Fruit fly (Drosophila melanogaster): ENCODE measurements around the gene eIF2beta.
A peak's percentile ranks its signal among the peaks of the same experiment; 100 is the strongest.

Gene eIF2beta

DNA sequence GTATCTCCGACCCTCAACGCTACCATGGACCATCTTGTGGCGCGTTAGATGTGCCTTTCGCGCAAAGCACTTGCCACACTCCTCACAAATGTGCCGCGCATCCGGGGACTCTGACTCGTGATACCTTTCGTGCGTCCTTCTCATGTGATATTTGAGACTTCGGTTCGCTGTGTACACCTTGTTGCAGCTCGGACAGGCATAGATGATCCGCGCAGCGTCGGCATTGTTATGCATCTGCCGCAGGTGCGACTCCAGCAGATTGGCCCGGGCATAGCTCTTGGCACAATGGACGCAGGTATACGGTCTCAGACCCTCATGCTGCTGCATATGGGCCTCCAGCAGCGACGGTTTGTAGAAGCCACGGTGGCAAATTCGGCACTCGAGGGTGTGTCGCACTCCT is 20.5 kb downstream of the eIF2beta start (continued):
- TF ChIP-seq Eip74EF (GFP tag; optimal IDR thresholded peaks at IDR 0.05) (no peak), CG16815 (GFP tag; optimal IDR thresholded peaks at IDR 0.05) (no peak), CG10274 (GFP tag; optimal IDR thresholded peaks at IDR 0.05) (no peak), D (optimal IDR thresholded peaks at IDR 0.05) (peak; percentile 60), D (GFP tag; optimal IDR thresholded peaks at IDR 0.05) (no peak), chif (GFP tag; optimal IDR thresholded peaks at IDR 0.05) (no peak), Nf-YB (GFP tag; optimal IDR thresholded peaks at IDR 0.05) (no peak), Doc2 (GFP tag; IDR thresholded peaks at IDR 0.05) (no peak), Asciz (GFP tag; optimal IDR thresholded peaks at IDR 0.05) (no peak), CTCF (GFP tag; optimal IDR thresholded peaks at IDR 0.05) (no peak), Hmx (GFP tag; optimal IDR thresholded peaks at IDR 0.05) (no peak), NFAT (GFP tag; IDR thresholded peaks at IDR 0.05) (no peak), Dip2 (GFP tag; IDR thresholded peaks at IDR 0.05) (no peak), CG14441 (GFP tag; IDR thresholded peaks at IDR 0.05) (no peak), nau (GFP tag; optimal IDR thresholded peaks at IDR 0.05) (no peak), Med (GFP tag) (peak; percentile 39), CG15479 (GFP tag; optimal IDR thresholded peaks at IDR 0.05) (peak; percentile 35), CG16813 (GFP tag; IDR thresholded peaks at IDR 0.05; ENCODE audit: partially characterized antibody) (0 out of 3 replicates have a peak, but pooled peaks have one; percentile 10), MESR4 (GFP tag; optimal IDR thresholded peaks at IDR 0.05) (peak; percentile 11), gfzf (GFP tag; optimal IDR thresholded peaks at IDR 0.05) (no peak), CG13287 (GFP tag; IDR thresholded peaks at IDR 0.05; ENCODE audit: partially characterized antibody) (no peak), CG13424 (tag; optimal IDR thresholded peaks at IDR 0.05) (no peak), CG3726 (GFP tag; IDR thresholded peaks at IDR 0.05) (0 out of 3 replicates have a peak, but pooled peaks have one; percentile 20), Scr (GFP tag; IDR thresholded peaks at IDR 0.05; ENCODE audit: partially characterized antibody) (no peak), vnd (GFP tag; IDR thresholded peaks at IDR 0.05; ENCODE audit: partially characterized antibody) (no peak), CG10565 (GFP tag; optimal IDR thresholded peaks at IDR 0.05) (no peak), lmd (GFP tag; IDR thresholded peaks at IDR 0.05) (0 out of 2 replicates have a peak, but pooled peaks have one; percentile 14), bab2 (GFP tag; optimal IDR thresholded peaks at IDR 0.05) (no peak), CG5245 (GFP tag; optimal IDR thresholded peaks at IDR 0.05) (no peak), CG4282 (GFP tag; optimal IDR thresholded peaks at IDR 0.05) (no peak), CG10431 (GFP tag; optimal IDR thresholded peaks at IDR 0.05) (no peak), CG12391 (tag; optimal IDR thresholded peaks at IDR 0.05) (no peak), twi (tag; optimal IDR thresholded peaks at IDR 0.05) (peak; percentile 68), CG3065 (GFP tag; optimal IDR thresholded peaks at IDR 0.05) (no peak), CG4854 (GFP tag; optimal IDR thresholded peaks at IDR 0.05) (no peak), Kr (GFP tag; optimal IDR thresholded peaks at IDR 0.05) (no peak), CG17186 (GFP tag; optimal IDR thresholded peaks at IDR 0.05) (no peak), CG10959 (GFP tag; IDR thresholded peaks at IDR 0.05) (no peak), CG4707 (GFP tag; optimal IDR thresholded peaks at IDR 0.05) (no peak), ci (GFP tag; IDR thresholded peaks at IDR 0.05) (no peak), Sry-δ (GFP tag; optimal IDR thresholded peaks at IDR 0.05) (no peak), tio (GFP tag; optimal IDR thresholded peaks at IDR 0.05) (no peak), hbn (GFP tag; IDR thresholded peaks at IDR 0.05; ENCODE audit: partially characterized antibody) (no peak)
